Worm (Caenorhabditis elegans) whole organism, L2 larva: ENCODE measurements around the gene mdt-20.

ENCODE experiments used
- C34F6.9 ChIP-seq: fragments of 150-350 bp; optimal IDR thresholded peaks from 2 replicates; lab custom pipeline; 2014; ENCODE audit warnings: missing biosample characterization, missing genetic modification characterization
- R02D3.7 ChIP-seq: fragments of 150-350 bp; optimal IDR thresholded peaks from 2 replicates; lab custom pipeline; 2014; ENCODE audit warnings: missing biosample characterization, missing genetic modification characterization
- Y55F3AM.14 ChIP-seq: fragments of 200-800 bp; sonication (Bioruptor generic); optimal IDR thresholded peaks from 2 replicates; lab custom pipeline; 2018; ENCODE audit warnings: mild to moderate bottlenecking, missing genetic modification characterization, missing compliant biosample characterization
- ZK546.5 ChIP-seq: sonication (generic microtip); optimal IDR thresholded peaks from 2 replicates; lab custom pipeline; 2017; ENCODE audit warnings: missing biosample characterization, missing genetic modification characterization
- alr-1 ChIP-seq: fragments of 150-350 bp; optimal IDR thresholded peaks from 2 replicates; lab custom pipeline; 2014; ENCODE audit warnings: missing biosample characterization, missing genetic modification characterization
- aly-2 ChIP-seq: fragments of 150-350 bp; optimal IDR thresholded peaks from 2 replicates; lab custom pipeline; 2014; ENCODE audit warnings: missing biosample characterization, missing genetic modification characterization
- ama-1 ChIP-seq: fragments of 150-350 bp; optimal IDR thresholded peaks from 2 replicates; lab custom pipeline; 2018; ENCODE audit warnings: inconsistent platforms
- crh-2 ChIP-seq: sonication (generic microtip); optimal IDR thresholded peaks from 2 replicates; lab custom pipeline; 2017; ENCODE audit warnings: missing biosample characterization, missing genetic modification characterization
- dmd-4 ChIP-seq: sonication (generic microtip); optimal IDR thresholded peaks from 2 replicates; lab custom pipeline; 2017; ENCODE audit warnings: missing biosample characterization, missing genetic modification characterization
- egl-27 ChIP-seq: sonication (generic microtip); optimal IDR thresholded peaks from 3 replicates; lab custom pipeline; 2017; ENCODE audit warnings: missing biosample characterization, missing genetic modification reagents, missing genetic modification characterization
- elt-1 ChIP-seq: fragments of 150-350 bp; optimal IDR thresholded peaks from 2 replicates; lab custom pipeline; 2014; ENCODE audit warnings: missing biosample characterization, missing genetic modification characterization
- elt-3 ChIP-seq: sonication (generic microtip); optimal IDR thresholded peaks from 2 replicates; lab custom pipeline; 2017; ENCODE audit warnings: missing biosample characterization, missing genetic modification characterization
- fos-1 ChIP-seq: fragments of 150-350 bp; optimal IDR thresholded peaks from 2 replicates; lab custom pipeline; 2014; ENCODE audit warnings: missing biosample characterization, missing genetic modification characterization
- gmeb-1 ChIP-seq: fragments of 150-350 bp; optimal IDR thresholded peaks from 2 replicates; lab custom pipeline; 2014; ENCODE audit warnings: missing biosample characterization, missing genetic modification characterization
- lin-11 ChIP-seq: fragments of 150-350 bp; sonication (generic microtip); optimal IDR thresholded peaks from 2 replicates; lab custom pipeline; 2014; ENCODE audit warnings: missing biosample characterization, missing genetic modification characterization, inconsistent platforms, mixed read lengths
- lin-39 ChIP-seq: fragments of 150-350 bp; optimal IDR thresholded peaks from 2 replicates; lab custom pipeline; 2014; ENCODE audit warnings: missing biosample characterization, missing genetic modification reagents, missing genetic modification characterization
- lsy-2 ChIP-seq, 2 experiments: fragments of 150-350 bp in 1 of 2; sonication (generic microtip) in 1 of 2; optimal IDR thresholded peaks; 2 replicates each; lab custom pipeline; 2014 to 2017; ENCODE audit warnings: missing biosample characterization in 2 of 2, missing genetic modification characterization in 2 of 2
- mab-5 ChIP-seq: fragments of 150-350 bp; optimal IDR thresholded peaks from 2 replicates; lab custom pipeline; 2014; ENCODE audit warnings: missing biosample characterization, missing genetic modification characterization
- nhr-10 ChIP-seq: sonication (generic microtip); optimal IDR thresholded peaks from 2 replicates; lab custom pipeline; 2017; ENCODE audit warnings: missing biosample characterization, missing genetic modification characterization
- nhr-129 ChIP-seq: fragments of 150-350 bp; optimal IDR thresholded peaks from 2 replicates; lab custom pipeline; 2014; ENCODE audit warnings: missing biosample characterization, missing genetic modification characterization
- nhr-21 ChIP-seq: fragments of 150-350 bp; optimal IDR thresholded peaks from 2 replicates; lab custom pipeline; 2014; ENCODE audit warnings: missing biosample characterization, missing genetic modification characterization
- nhr-23 ChIP-seq: fragments of 150-350 bp; optimal IDR thresholded peaks from 2 replicates; lab custom pipeline; 2014; ENCODE audit warnings: missing biosample characterization, missing genetic modification reagents, missing genetic modification characterization
- nhr-237 ChIP-seq: fragments of 150-350 bp; optimal IDR thresholded peaks from 2 replicates; lab custom pipeline; 2014; ENCODE audit warnings: missing biosample characterization, missing genetic modification characterization
- nhr-25 ChIP-seq: fragments of 150-350 bp; sonication (generic microtip); optimal IDR thresholded peaks from 3 replicates; lab custom pipeline; 2014; ENCODE audit warnings: missing biosample characterization, missing genetic modification characterization
- nhr-6 ChIP-seq: fragments of 150-350 bp; optimal IDR thresholded peaks from 2 replicates; lab custom pipeline; 2014; ENCODE audit warnings: missing biosample characterization, missing genetic modification characterization
- nhr-77 ChIP-seq: fragments of 150-350 bp; optimal IDR thresholded peaks from 2 replicates; lab custom pipeline; 2014; ENCODE audit warnings: missing biosample characterization, missing genetic modification characterization
- peb-1 ChIP-seq: fragments of 150-350 bp; optimal IDR thresholded peaks from 2 replicates; lab custom pipeline; 2014; ENCODE audit warnings: missing biosample characterization, missing genetic modification characterization
- sem-4 ChIP-seq: fragments of 150-350 bp; optimal IDR thresholded peaks from 2 replicates; lab custom pipeline; 2014; ENCODE audit warnings: missing biosample characterization, missing genetic modification reagents, missing genetic modification characterization
- skn-1 ChIP-seq: sonication (generic microtip); optimal IDR thresholded peaks from 2 replicates; lab custom pipeline; 2017; ENCODE audit warnings: missing biosample characterization, missing genetic modification characterization
- sma-3 ChIP-seq: sonication (generic microtip); optimal IDR thresholded peaks from 2 replicates; lab custom pipeline; 2016; ENCODE audit warnings: missing genetic modification reagents, missing genetic modification characterization, missing compliant biosample characterization
- sma-9 ChIP-seq, 2 experiments: fragments of 150-350 bp in 1 of 2; sonication (generic microtip) in 1 of 2; optimal IDR thresholded peaks; 2 replicates each; lab custom pipeline; 2014 to 2016; ENCODE audit warnings: missing genetic modification characterization in 2 of 2, mild to moderate bottlenecking in 1 of 2, missing biosample characterization in 1 of 2, missing compliant biosample characterization in 1 of 2, missing genetic modification reagents in 1 of 2, moderate library complexity in 1 of 2
- unc-39 ChIP-seq: fragments of 150-350 bp; optimal IDR thresholded peaks from 2 replicates; lab custom pipeline; 2014; ENCODE audit warnings: missing biosample characterization, missing genetic modification characterization
- unc-55 ChIP-seq: fragments of 150-350 bp; sonication (generic microtip); optimal IDR thresholded peaks from 3 replicates; lab custom pipeline; 2014; ENCODE audit warnings: missing biosample characterization, missing genetic modification reagents, missing genetic modification characterization
- ztf-1 ChIP-seq: fragments of 200-800 bp; sonication (Bioruptor generic); conservative IDR thresholded peaks from 2 replicates; pipeline ENCODE4 v1.3.6; 2022; ENCODE audit warnings: missing genetic modification characterization, missing compliant biosample characterization
- ztf-11 ChIP-seq: sonication (generic microtip); optimal IDR thresholded peaks from 2 replicates; lab custom pipeline; 2017; ENCODE audit warnings: missing biosample characterization, missing genetic modification characterization
- ztf-4 ChIP-seq: fragments of 150-350 bp; optimal IDR thresholded peaks from 2 replicates; lab custom pipeline; 2014; ENCODE audit warnings: missing biosample characterization, missing genetic modification characterization

mdt-20 gene

ce11 chrIV:1213192-1213591 is 25.6 kb downstream of the mdt-20 start:
- TF ChIP-seq gmeb-1 (tag; lab: Kevin White, UChicago) (no peak), nhr-10 (tag; lab: Kevin White, UChicago) (no peak), nhr-77 (tag; lab: Kevin White, UChicago) (no peak), egl-27 (no peak), lin-11 (tag; lab: Kevin White, UChicago) (peak; percentile 49), ZK546.5 (tag; lab: Kevin White, UChicago) (no peak), dmd-4 (tag; lab: Kevin White, UChicago) (no peak), ama-1 (lab: Kevin White, UChicago) (no peak), nhr-21 (tag; lab: Kevin White, UChicago) (no peak), lsy-2 (tag; optimal IDR thresholded peaks at IDR 0.05; lab: Kevin White, UChicago) (peak in 1 of 2 experiments; percentile 31), C34F6.9 (peak; percentile 38), mab-5 (tag; lab: Kevin White, UChicago) (no peak), nhr-23 (tag; lab: Kevin White, UChicago) (no peak), unc-55 (GFP tag; lab: Kevin White, UChicago) (peak; percentile 38), nhr-129 (tag; lab: Kevin White, UChicago) (peak; percentile 38)
- TF ChIP-seq, all 48 proteins: peak for 5

ce11 chrIV:1215536-1215935 is 27.9 kb downstream of the mdt-20 start:
- TF ChIP-seq C34F6.9 = no peak

- TF ChIP-seq nhr-6 (tag; lab: Kevin White, UChicago) (no peak), aly-2 (tag; lab: Kevin White, UChicago) (no peak), nhr-237 (tag; lab: Kevin White, UChicago) (no peak), ama-1 (lab: Kevin White, UChicago) (no peak), Y55F3AM.14 (no peak), unc-39 (tag; lab: Kevin White, UChicago) (no peak), elt-3 (no peak), nhr-129 (tag; lab: Kevin White, UChicago) (no peak), crh-2 (tag; lab: Kevin White, UChicago) (no peak), lsy-2 (tag; optimal IDR thresholded peaks at IDR 0.05; lab: Kevin White, UChicago) (no peak), ztf-11 (no peak), R02D3.7 (tag; lab: Kevin White, UChicago) (no peak), ztf-4 (tag; lab: Kevin White, UChicago) (no peak), sma-3 (GFP tag; lab: Kevin White, UChicago) (no peak), nhr-10 (tag; lab: Kevin White, UChicago) (no peak), unc-55 (GFP tag; lab: Kevin White, UChicago) (no peak), dmd-4 (tag; lab: Kevin White, UChicago) (no peak), ztf-1 (GFP tag; lab: Robert Waterston, UW) (no peak), fos-1 (tag; lab: Kevin White, UChicago) (no peak), sem-4 (tag; lab: Kevin White, UChicago) (no peak)
Observed at ce11 chrIV:1216290-1216689, 28.7 kb downstream of the mdt-20 start, which contains the start of gene W09G12.9. Gene W09G12.9 (plus strand): TSS chrIV:1216590.

ce11 chrIV:1221167-1221566 is 33.6 kb downstream of the mdt-20 start, which contains the start of gene W09G12.10:
Gene W09G12.10 (minus strand): TSS chrIV:1221287.
- TF ChIP-seq ama-1 (lab: Kevin White, UChicago) (no peak), nhr-237 (tag; lab: Kevin White, UChicago) (no peak), nhr-10 (tag; lab: Kevin White, UChicago) (no peak), nhr-25 (tag; lab: Kevin White, UChicago) (peak; percentile 5), skn-1 (tag; lab: Kevin White, UChicago) (no peak), fos-1 (tag; lab: Kevin White, UChicago) (no peak), Y55F3AM.14 (no peak), lsy-2 (tag; optimal IDR thresholded peaks at IDR 0.05; lab: Kevin White, UChicago) (no peak), unc-55 (GFP tag; lab: Kevin White, UChicago) (no peak), lin-39 (tag; lab: Kevin White, UChicago) (no peak), peb-1 (tag; lab: Kevin White, UChicago) (peak; percentile 22)

- no peak for TF ChIP-seq alr-1 (tag; lab: Kevin White, UChicago)
- TF ChIP-seq nhr-6 (tag; lab: Kevin White, UChicago) = no peak
- TF ChIP-seq R02D3.7 (tag; lab: Kevin White, UChicago) = no peak
- no peak for TF ChIP-seq elt-1
- no peak for TF ChIP-seq elt-3
- no peak for TF ChIP-seq Y55F3AM.14
- TF ChIP-seq sma-9 (GFP tag; optimal IDR thresholded peaks at IDR 0.05; lab: Kevin White, UChicago) = no peak
- TF ChIP-seq sma-9 (tag; optimal IDR thresholded peaks at IDR 0.05; lab: Kevin White, UChicago) = no peak
- no peak for TF ChIP-seq lsy-2 (tag; optimal IDR thresholded peaks at IDR 0.05; lab: Kevin White, UChicago)
Observed at ce11 chrIV:1224781-1225180, 37.2 kb downstream of the mdt-20 start.
